Worm (Caenorhabditis elegans) whole organism, late embryonic: ENCODE data around the gene gei-1.

Experiments used
- F13H6.1 ChIP-seq: sonication (generic microtip); optimal IDR thresholded peaks from 2 replicates; lab custom pipeline; 2016; ENCODE audit warnings: missing genetic modification characterization, missing compliant biosample characterization
- K09A11.1 ChIP-seq: sonication (generic microtip); optimal IDR thresholded peaks from 2 replicates; lab custom pipeline; 2017; ENCODE audit warnings: antibody characterized with exemption, mild to moderate bottlenecking, missing genetic modification characterization, missing compliant biosample characterization; ENCODE audit not compliant: insufficient read depth
- ahr-1 ChIP-seq: sonication (generic microtip); optimal IDR thresholded peaks from 2 replicates; lab custom pipeline; 2016; ENCODE audit warnings: missing genetic modification characterization, missing compliant biosample characterization
- ama-1 ChIP-seq: fragments of 150-350 bp; optimal IDR thresholded peaks from 2 replicates; lab custom pipeline; 2014
- ceh-19 ChIP-seq: fragments of 200-800 bp; sonication (Bioruptor generic); optimal IDR thresholded peaks from 2 replicates; lab custom pipeline; 2018; ENCODE audit warnings: mild to moderate bottlenecking, missing genetic modification characterization, missing compliant biosample characterization
- ceh-22 ChIP-seq: sonication (generic microtip); optimal IDR thresholded peaks from 2 replicates; lab custom pipeline; 2017; ENCODE audit warnings: missing biosample characterization, missing genetic modification characterization
- ceh-24 ChIP-seq: sonication (generic microtip); optimal IDR thresholded peaks from 2 replicates; lab custom pipeline; 2016; ENCODE audit warnings: mild to moderate bottlenecking, missing genetic modification characterization, missing compliant biosample characterization
- ceh-31 ChIP-seq: sonication (generic microtip); optimal IDR thresholded peaks from 2 replicates; lab custom pipeline; 2016; ENCODE audit warnings: missing genetic modification characterization, missing compliant biosample characterization
- ceh-6 ChIP-seq: fragments of 200-800 bp; sonication (Bioruptor generic); optimal IDR thresholded peaks from 2 replicates; lab custom pipeline; 2018; ENCODE audit warnings: mild to moderate bottlenecking, missing genetic modification characterization, missing compliant biosample characterization
- ceh-9 ChIP-seq: sonication (generic microtip); optimal IDR thresholded peaks from 2 replicates; lab custom pipeline; 2016; ENCODE audit warnings: mild to moderate bottlenecking, missing genetic modification characterization, inconsistent platforms, missing compliant biosample characterization
- elt-2 ChIP-seq: sonication (generic microtip); optimal IDR thresholded peaks from 2 replicates; lab custom pipeline; 2016; ENCODE audit warnings: missing genetic modification reagents, missing genetic modification characterization, missing compliant biosample characterization
- ets-4 ChIP-seq: sonication (generic microtip); optimal IDR thresholded peaks from 2 replicates; lab custom pipeline; 2016; ENCODE audit warnings: missing genetic modification characterization, missing compliant biosample characterization
- eyg-1 ChIP-seq: sonication (generic microtip); optimal IDR thresholded peaks from 2 replicates; lab custom pipeline; 2016; ENCODE audit warnings: missing genotype, missing genetic modification characterization, missing compliant biosample characterization
- gmeb-2 ChIP-seq: sonication (generic microtip); optimal IDR thresholded peaks from 2 replicates; lab custom pipeline; 2016; ENCODE audit warnings: missing genetic modification characterization, inconsistent platforms, missing compliant biosample characterization
- hlh-15 ChIP-seq: sonication (generic microtip); optimal IDR thresholded peaks from 2 replicates; lab custom pipeline; 2016; ENCODE audit warnings: missing genetic modification characterization, missing compliant biosample characterization
- hlh-8 ChIP-seq: sonication (generic microtip); optimal IDR thresholded peaks from 2 replicates; lab custom pipeline; 2016; ENCODE audit warnings: missing genotype, missing genetic modification characterization, missing compliant biosample characterization
- lim-6 ChIP-seq: sonication (generic microtip); optimal IDR thresholded peaks from 2 replicates; lab custom pipeline; 2016; ENCODE audit warnings: missing genetic modification characterization, missing compliant biosample characterization
- madf-2 ChIP-seq: sonication (generic microtip); optimal IDR thresholded peaks from 2 replicates; lab custom pipeline; 2017; ENCODE audit warnings: missing genetic modification characterization, missing compliant biosample characterization
- nfya-1 ChIP-seq: sonication (generic microtip); optimal IDR thresholded peaks from 2 replicates; lab custom pipeline; 2017; ENCODE audit warnings: missing genetic modification characterization, mild to moderate bottlenecking, missing compliant biosample characterization, antibody characterized with exemption, moderate library complexity
- nhr-11 ChIP-seq: fragments of 150-350 bp; optimal IDR thresholded peaks from 2 replicates; lab custom pipeline; 2014; ENCODE audit warnings: missing biosample characterization, missing genetic modification characterization
- odd-2 ChIP-seq: sonication (generic microtip); optimal IDR thresholded peaks from 2 replicates; lab custom pipeline; 2017; ENCODE audit warnings: antibody characterized with exemption, mild to moderate bottlenecking, missing genetic modification characterization, missing compliant biosample characterization
- pat-9 ChIP-seq: fragments of 200-800 bp; sonication (Bioruptor generic); optimal IDR thresholded peaks from 2 replicates; lab custom pipeline; 2018; ENCODE audit warnings: mild to moderate bottlenecking, missing genetic modification characterization, moderate library complexity, missing compliant biosample characterization
- pha-2 ChIP-seq: sonication (generic microtip); optimal IDR thresholded peaks from 2 replicates; lab custom pipeline; 2017; ENCODE audit warnings: mild to moderate bottlenecking, missing genetic modification characterization, missing compliant biosample characterization
- ref-2 ChIP-seq: sonication (generic microtip); optimal IDR thresholded peaks from 2 replicates; lab custom pipeline; 2016; ENCODE audit warnings: missing genetic modification characterization, missing compliant biosample characterization
- sdc-2 ChIP-seq: sonication (generic microtip); optimal IDR thresholded peaks from 2 replicates; lab custom pipeline; 2016; ENCODE audit warnings: missing genotype, missing genetic modification characterization, missing compliant biosample characterization
- sox-4 ChIP-seq: sonication (generic microtip); optimal IDR thresholded peaks from 2 replicates; lab custom pipeline; 2017; ENCODE audit warnings: mild to moderate bottlenecking, missing genetic modification characterization, inconsistent platforms, missing compliant biosample characterization
- syd-9 ChIP-seq: sonication (generic microtip); optimal IDR thresholded peaks from 2 replicates; lab custom pipeline; 2016; ENCODE audit warnings: mild to moderate bottlenecking, missing genetic modification characterization, moderate library complexity, missing compliant biosample characterization
- tbx-2 ChIP-seq: sonication (generic microtip); optimal IDR thresholded peaks from 2 replicates; lab custom pipeline; 2016; ENCODE audit warnings: missing genetic modification characterization, missing compliant biosample characterization
- unc-55 ChIP-seq: sonication (generic microtip); optimal IDR thresholded peaks from 2 replicates; lab custom pipeline; 2017; ENCODE audit warnings: missing biosample characterization, missing genetic modification reagents, missing genetic modification characterization
- unc-86 ChIP-seq: sonication (generic microtip); optimal IDR thresholded peaks from 2 replicates; lab custom pipeline; 2016; ENCODE audit warnings: missing genetic modification characterization, missing compliant biosample characterization

gei-1 gene

ce11 chrIII:3346665-3347064 lies 2.0 kb downstream of the gei-1 start:
- TF ChIP-seq ceh-9 (tag; lab: Kevin White, UChicago): no peak

ce11 chrIII:3349061-3349460 lies 4.4 kb downstream of the gei-1 start:
- TF ChIP-seq eyg-1 (tag; lab: Kevin White, UChicago) (no peak), ref-2 (tag; lab: Kevin White, UChicago) (no peak), ceh-24 (no peak), pha-2 (no peak), tbx-2 (no peak), odd-2 (no peak), K09A11.1 (no peak), ets-4 (tag; lab: Kevin White, UChicago) (no peak), sox-4 (no peak), hlh-8 (tag; lab: Kevin White, UChicago) (no peak)

DNA sequence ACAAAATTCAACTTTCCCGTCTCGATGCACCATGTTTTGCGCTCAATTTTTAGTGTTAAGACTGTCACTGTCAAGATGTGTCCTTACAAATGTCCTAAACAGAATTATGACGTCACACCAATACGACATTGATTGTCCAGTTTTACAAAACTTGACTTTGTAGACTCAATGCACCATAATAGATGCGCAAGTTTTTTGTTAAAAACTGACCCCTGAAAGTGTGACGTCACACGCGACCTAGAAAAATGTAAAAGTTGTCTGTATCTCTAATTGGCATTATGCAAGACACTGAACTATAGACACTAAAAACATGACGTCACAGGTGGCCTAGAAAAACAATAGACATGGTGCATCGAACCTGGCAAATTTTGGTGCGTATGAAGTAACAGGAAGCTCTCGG lies 6.4 kb downstream of the gei-1 start:
- no peak for TF ChIP-seq unc-86
- TF ChIP-seq nhr-11 (tag; lab: Kevin White, UChicago): no peak
- TF ChIP-seq ceh-9 (tag; lab: Kevin White, UChicago): no peak
- no peak for TF ChIP-seq ahr-1 (tag; lab: Kevin White, UChicago)
- no peak for TF ChIP-seq lim-6 (tag; lab: Kevin White, UChicago)
- no peak for TF ChIP-seq unc-55 (GFP tag; lab: Kevin White, UChicago)
- no peak for TF ChIP-seq pat-9
- no peak for TF ChIP-seq ceh-22 (tag; lab: Kevin White, UChicago)
- no peak for TF ChIP-seq gmeb-2
- no peak for TF ChIP-seq eyg-1 (tag; lab: Kevin White, UChicago)
- no peak for TF ChIP-seq sdc-2
- TF ChIP-seq hlh-15 (tag; lab: Kevin White, UChicago): no peak
- TF ChIP-seq ets-4 (tag; lab: Kevin White, UChicago): no peak
- no peak for TF ChIP-seq ceh-6 (GFP tag; lab: Kevin White, UChicago)

ce11 chrIII:3351672-3352071 lies 7.0 kb downstream of the gei-1 start:
- TF ChIP-seq ceh-24 (no peak), syd-9 (tag; lab: Kevin White, UChicago) (no peak), ref-2 (tag; lab: Kevin White, UChicago) (no peak), elt-2 (tag; lab: Kevin White, UChicago) (no peak), ceh-31 (tag; lab: Kevin White, UChicago) (no peak)
- TF ChIP-seq, all 69 proteins: peak for 0

- TF ChIP-seq nhr-11 (tag; lab: Kevin White, UChicago) (no peak), F13H6.1 (tag; lab: Kevin White, UChicago) (no peak), ceh-19 (GFP tag; lab: Kevin White, UChicago) (no peak), madf-2 (tag; lab: Kevin White, UChicago) (no peak), ceh-31 (tag; lab: Kevin White, UChicago) (no peak), elt-2 (tag; lab: Kevin White, UChicago) (peak; percentile 57), ceh-22 (tag; lab: Kevin White, UChicago) (no peak), tbx-2 (no peak)
Measured at ce11 chrIII:3355791-3356190, 11.1 kb downstream of the gei-1 start.

- TF ChIP-seq ama-1 (lab: Kevin White, UChicago): no peak
- peak; percentile 79 for TF ChIP-seq nfya-1 (tag; lab: Kevin White, UChicago)
- TF ChIP-seq, all 69 proteins: peak for 1
Measured at ce11 chrIII:3360067-3360466, 15.4 kb downstream of the gei-1 start.

DNA sequence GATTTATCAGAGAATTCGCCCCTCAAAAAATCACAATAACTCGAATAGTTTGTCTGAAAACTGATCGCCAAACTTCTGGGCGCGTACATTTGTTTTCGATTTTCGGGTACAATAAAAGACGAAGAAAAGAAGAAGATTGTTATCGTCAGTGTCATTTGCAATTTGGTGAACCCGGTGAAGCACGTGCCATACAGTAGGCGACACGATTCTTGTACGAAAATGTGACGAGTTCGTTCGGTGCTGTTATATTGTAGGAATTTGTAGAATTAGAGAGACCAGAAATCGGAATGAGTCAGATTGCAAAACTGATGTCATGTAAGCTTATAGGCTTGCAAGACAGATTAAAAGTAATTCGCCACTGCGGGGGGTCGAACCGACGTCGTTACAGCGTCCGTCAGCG lies 23.1 kb downstream of the gei-1 start:
- no peak for TF ChIP-seq ahr-1 (tag; lab: Kevin White, UChicago)
